Fruit fly (Drosophila melanogaster): ENCODE data around the gene CG18404.

The CG18404 gene

DNA sequence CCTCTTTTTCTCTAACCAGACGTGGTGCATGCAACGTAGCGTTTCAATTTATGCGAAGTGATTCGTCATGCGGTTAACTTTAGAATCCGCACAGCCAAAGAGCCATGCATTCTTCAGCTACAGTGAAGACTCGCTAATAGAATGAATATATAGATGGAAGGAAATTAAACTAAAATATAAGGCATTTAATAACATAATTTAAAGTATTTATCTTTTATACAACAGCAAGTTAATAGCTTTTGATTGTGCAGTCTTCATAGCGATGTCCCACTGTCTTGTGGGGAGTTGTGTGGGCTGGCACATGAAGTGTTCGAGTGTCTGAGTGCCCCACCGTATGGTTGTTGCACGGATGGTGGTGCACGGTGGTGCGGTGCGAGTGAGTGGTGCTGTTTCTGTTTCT, 12.4 kb downstream of the CG18404 start (continued):
- TF ChIP-seq rib (GFP tag; IDR thresholded peaks at IDR 0.05), result no peak
- TF ChIP-seq CG18262 (tag; optimal IDR thresholded peaks at IDR 0.05), result peak; percentile 68
- no peak for TF ChIP-seq Kr (GFP tag; optimal IDR thresholded peaks at IDR 0.05)
- no peak for TF ChIP-seq p53 (GFP tag; optimal IDR thresholded peaks at IDR 0.05)
- no peak for TF ChIP-seq ERR (GFP tag; optimal IDR thresholded peaks at IDR 0.05)
- TF ChIP-seq CG30020 (tag; optimal IDR thresholded peaks at IDR 0.05), result no peak
- peak; percentile 65 for TF ChIP-seq CG8388 (GFP tag; optimal IDR thresholded peaks at IDR 0.05)
- peak; percentile 19 for TF ChIP-seq CG10267 (tag; optimal IDR thresholded peaks at IDR 0.05)
- TF ChIP-seq Dek (tag; optimal IDR thresholded peaks at IDR 0.05), result no peak
- no peak for TF ChIP-seq inv (GFP tag; IDR thresholded peaks at IDR 0.05; ENCODE audit: partially characterized antibody)
- TF ChIP-seq mirr (GFP tag; optimal IDR thresholded peaks at IDR 0.05), result no peak
- peak; percentile 6 for TF ChIP-seq CG13775 (GFP tag; optimal IDR thresholded peaks at IDR 0.05)
- TF ChIP-seq HmgZ (tag; optimal IDR thresholded peaks at IDR 0.05), result no peak
- TF ChIP-seq Poxn (GFP tag; IDR thresholded peaks at IDR 0.05), result no peak
- TF ChIP-seq CG3407 (GFP tag; optimal IDR thresholded peaks at IDR 0.05), result peak; percentile 55
- no peak for TF ChIP-seq maf-S (GFP tag; optimal IDR thresholded peaks at IDR 0.05)
- TF ChIP-seq Taf1 (GFP tag; IDR thresholded peaks at IDR 0.05), result no peak
- TF ChIP-seq Opbp (GFP tag; IDR thresholded peaks at IDR 0.05; ENCODE audit: partially characterized antibody), result no peak
- no peak for TF ChIP-seq hth (optimal IDR thresholded peaks at IDR 0.05)
- no peak for TF ChIP-seq Mad (GFP tag; optimal IDR thresholded peaks at IDR 0.05)
- no peak for TF ChIP-seq prd (optimal IDR thresholded peaks at IDR 0.05)
- peak; percentile 83 for TF ChIP-seq prd (GFP tag; IDR thresholded peaks at IDR 0.05)
- TF ChIP-seq Dp (GFP tag; optimal IDR thresholded peaks at IDR 0.05), result no peak
- TF ChIP-seq vvl (GFP tag; IDR thresholded peaks at IDR 0.05), result peak; percentile 87
- TF ChIP-seq Atf-2 (GFP tag; optimal IDR thresholded peaks at IDR 0.05), result no peak
- TF ChIP-seq schlank (tag; optimal IDR thresholded peaks at IDR 0.05), result no peak
- TF ChIP-seq CG12104 (GFP tag; optimal IDR thresholded peaks at IDR 0.05), result no peak
- TF ChIP-seq CG17912 (GFP tag; optimal IDR thresholded peaks at IDR 0.05), result no peak
- no peak for TF ChIP-seq ac (GFP tag; optimal IDR thresholded peaks at IDR 0.05)
- TF ChIP-seq CG12236 (GFP tag; optimal IDR thresholded peaks at IDR 0.05), result no peak
- no peak for TF ChIP-seq Doc2 (GFP tag; IDR thresholded peaks at IDR 0.05)
- TF ChIP-seq sug (tag; optimal IDR thresholded peaks at IDR 0.05), result no peak
- TF ChIP-seq Scr (GFP tag; IDR thresholded peaks at IDR 0.05; ENCODE audit: partially characterized antibody), result no peak
- TF ChIP-seq Ada2b (GFP tag; IDR thresholded peaks at IDR 0.05), result peak; percentile 69; the same call in 1 of the 2 replicates
- TF ChIP-seq eyg (GFP tag; optimal IDR thresholded peaks at IDR 0.05), result no peak
- TF ChIP-seq CG14710 (tag; optimal IDR thresholded peaks at IDR 0.05), result peak; percentile 36
- no peak for TF ChIP-seq Bdp1 (GFP tag; optimal IDR thresholded peaks at IDR 0.05)
- TF ChIP-seq ind (GFP tag; optimal IDR thresholded peaks at IDR 0.05), result peak; percentile 33
- no peak for TF ChIP-seq CG10147 (GFP tag; optimal IDR thresholded peaks at IDR 0.05)
- TF ChIP-seq CG1832 (GFP tag; optimal IDR thresholded peaks at IDR 0.05), result no peak
- TF ChIP-seq sens-2 (GFP tag; IDR thresholded peaks at IDR 0.05), result peak; percentile 58
- TF ChIP-seq CG30403 (GFP tag; optimal IDR thresholded peaks at IDR 0.05), result peak; percentile 52
- no peak for TF ChIP-seq tup (GFP tag; optimal IDR thresholded peaks at IDR 0.05)
- TF ChIP-seq al (GFP tag; IDR thresholded peaks at IDR 0.05), result no peak
- no peak for TF ChIP-seq hbn (GFP tag; IDR thresholded peaks at IDR 0.05; ENCODE audit: partially characterized antibody)
- no peak for TF ChIP-seq D19A (tag; optimal IDR thresholded peaks at IDR 0.05)
- no peak for TF ChIP-seq CG8359 (GFP tag; optimal IDR thresholded peaks at IDR 0.05; ENCODE audit: borderline replicate concordance)
- TF ChIP-seq hkb (optimal IDR thresholded peaks at IDR 0.05), result no peak
- TF ChIP-seq hkb (GFP tag; IDR thresholded peaks at IDR 0.05), result peak; percentile 47; the same call in 1 of the 2 replicates
- no peak for TF ChIP-seq pnt (GFP tag; optimal IDR thresholded peaks at IDR 0.05)
- TF ChIP-seq kah (GFP tag; optimal IDR thresholded peaks at IDR 0.05), result no peak
- no peak for TF ChIP-seq Hey (tag; optimal IDR thresholded peaks at IDR 0.05)

Data from whole organism, embryonic.